Fruit fly (Drosophila melanogaster): ENCODE data around the gene shakB.

- no peak for TF ChIP-seq pan (optimal IDR thresholded peaks at IDR 0.05)
- no peak for TF ChIP-seq usp (GFP tag; optimal IDR thresholded peaks at IDR 0.05)
- TF ChIP-seq EcR (GFP tag; optimal IDR thresholded peaks at IDR 0.05) = no peak
- no peak for TF ChIP-seq psq (optimal IDR thresholded peaks at IDR 0.05)
These were observed 203.6 kb downstream of the shakB start for dm6 chrX:20723207-20723606.

Data from whole organism.